Fruit fly (Drosophila melanogaster) whole organism, embryonic: ENCODE results near the gene CG13700.
A peak's percentile ranks its signal among the peaks of the same experiment; 100 is the strongest.

Experiments
- Ada2b ChIP-seq: fragments of 200-800 bp; sonication (Bioruptor generic); IDR thresholded peaks from 2 replicates; pipeline ENCODE4 v1.3.6; 2022; ENCODE audit warnings: missing biosample characterization, missing genetic modification characterization
- BtbVII ChIP-seq: fragments of 200-800 bp; sonication (Bioruptor generic); optimal IDR thresholded peaks from 3 replicates; lab custom pipeline; 2017; ENCODE audit warnings: missing biosample characterization, mild to moderate bottlenecking, missing genetic modification characterization
- C15 ChIP-seq: fragments of 200-800 bp; sonication (Bioruptor generic); IDR thresholded peaks from 3 replicates; pipeline ENCODE4 v1.3.6; 2022; ENCODE audit warnings: missing biosample characterization, missing genetic modification characterization
- CG10431 ChIP-seq: fragments of 200-800 bp; sonication (Bioruptor generic); optimal IDR thresholded peaks from 3 replicates; lab custom pipeline; 2018; ENCODE audit warnings: missing biosample characterization, mild to moderate bottlenecking, missing genetic modification characterization
- CG10959 ChIP-seq: fragments of 200-800 bp; sonication (Bioruptor generic); IDR thresholded peaks from 2 replicates; pipeline ENCODE4 v1.3.6; 2022; ENCODE audit warnings: missing biosample characterization, missing genetic modification characterization
- CG11093 ChIP-seq: fragments of 200-800 bp; sonication (Bioruptor generic); IDR thresholded peaks from 3 replicates; pipeline ENCODE4 v1.3.6; 2022; ENCODE audit warnings: missing biosample characterization, missing genetic modification characterization
- CG1233 ChIP-seq: fragments of 200-800 bp; sonication (Bioruptor generic); optimal IDR thresholded peaks from 4 replicates; lab custom pipeline; 2018; ENCODE audit warnings: missing biosample characterization, mild to moderate bottlenecking, missing genetic modification characterization
- CG2129 ChIP-seq: fragments of 200-800 bp; sonication (Bioruptor generic); IDR thresholded peaks from 2 replicates; pipeline ENCODE4 v1.3.6; 2022; ENCODE audit warnings: missing biosample characterization, missing genetic modification characterization; ENCODE audit not compliant: partially characterized antibody
- CG30020 ChIP-seq: fragments of 200-800 bp; optimal IDR thresholded peaks from 2 replicates; lab custom pipeline; 2019; ENCODE audit warnings: missing biosample characterization, mild to moderate bottlenecking, missing genetic modification characterization, moderate library complexity
- CG32532 ChIP-seq: fragments of 200-800 bp; sonication (Bioruptor generic); IDR thresholded peaks from 2 replicates; pipeline ENCODE4 v1.3.6; 2022; ENCODE audit warnings: missing biosample characterization, missing genetic modification characterization
- CG33557 ChIP-seq: fragments of 200-800 bp; sonication (Bioruptor generic); optimal IDR thresholded peaks from 2 replicates; lab custom pipeline; 2019; ENCODE audit warnings: missing biosample characterization, mild to moderate bottlenecking, missing genetic modification characterization, moderate library complexity
- CG43689 ChIP-seq: fragments of 200-800 bp; sonication (Bioruptor generic); IDR thresholded peaks from 2 replicates; pipeline ENCODE4 v1.3.6; 2022; ENCODE audit warnings: missing biosample characterization, missing genetic modification characterization
- CG4424 ChIP-seq: fragments of 200-800 bp; sonication (Bioruptor generic); optimal IDR thresholded peaks from 3 replicates; lab custom pipeline; 2016; ENCODE audit warnings: missing biosample characterization, missing genetic modification characterization
- CG6175 ChIP-seq: fragments of 200-800 bp; sonication (Bioruptor generic); IDR thresholded peaks from 3 replicates; pipeline ENCODE4 v1.3.6; 2022; ENCODE audit warnings: missing biosample characterization, missing genetic modification characterization
- CG6254 ChIP-seq: fragments of 200-800 bp; sonication (Bioruptor generic); optimal IDR thresholded peaks from 3 replicates; lab custom pipeline; 2017; ENCODE audit warnings: mild to moderate bottlenecking, missing biosample characterization, missing genetic modification reagents, missing genetic modification characterization
- CG6683 ChIP-seq: fragments of 200-800 bp; sonication (Bioruptor generic); optimal IDR thresholded peaks from 2 replicates; lab custom pipeline; 2017; ENCODE audit warnings: missing biosample characterization, mild to moderate bottlenecking, missing genetic modification characterization, missing genetic modification reagents
- CG6765 ChIP-seq: fragments of 200-800 bp; sonication (Bioruptor generic); optimal IDR thresholded peaks from 3 replicates; lab custom pipeline; 2017; ENCODE audit warnings: missing biosample characterization, mild to moderate bottlenecking, missing genetic modification characterization
- CG6791 ChIP-seq: fragments of 200-800 bp; sonication (Bioruptor generic); IDR thresholded peaks from 3 replicates; pipeline ENCODE4 v1.3.6; 2022; ENCODE audit warnings: missing biosample characterization, missing genetic modification characterization; ENCODE audit not compliant: partially characterized antibody
- CG7786 ChIP-seq: fragments of 200-800 bp; sonication (Bioruptor generic); optimal IDR thresholded peaks from 2 replicates; lab custom pipeline; 2016; ENCODE audit warnings: missing biosample characterization, missing genetic modification characterization
- CG9437 ChIP-seq: fragments of 200-800 bp; sonication (Bioruptor generic); optimal IDR thresholded peaks from 2 replicates; lab custom pipeline; 2018; ENCODE audit warnings: missing biosample characterization, mild to moderate bottlenecking, missing genetic modification characterization
- Dad ChIP-seq: fragments of 200-800 bp; sonication (Bioruptor generic); optimal IDR thresholded peaks from 3 replicates; lab custom pipeline; 2016; ENCODE audit warnings: missing biosample characterization, missing genetic modification characterization
- Dfd ChIP-seq, 2 experiments: fragments of >200 bp; optimal IDR thresholded peaks; 2 replicates each; lab custom pipeline; 2017; ENCODE audit warnings: missing biosample characterization in 2 of 2, missing genetic modification characterization in 2 of 2
- Doc2 ChIP-seq: fragments of 200-800 bp; sonication (Bioruptor generic); IDR thresholded peaks from 2 replicates; pipeline ENCODE4 v1.3.6; 2022; ENCODE audit warnings: missing biosample characterization, missing genetic modification characterization
- Dp ChIP-seq: fragments of 200-800 bp; sonication (Bioruptor generic); optimal IDR thresholded peaks from 2 replicates; lab custom pipeline; 2018; ENCODE audit warnings: missing biosample characterization, mild to moderate bottlenecking, missing genetic modification characterization, moderate library complexity
- Drgx ChIP-seq: fragments of 200-800 bp; sonication (Bioruptor generic); IDR thresholded peaks from 2 replicates; pipeline ENCODE4 v1.3.6; 2022; ENCODE audit warnings: missing biosample characterization, missing genetic modification characterization
- Gsc ChIP-seq: fragments of 200-800 bp; sonication (Bioruptor generic); IDR thresholded peaks from 2 replicates; pipeline ENCODE4 v1.3.6; 2022; ENCODE audit warnings: missing biosample characterization, missing genetic modification characterization
- HLH3B ChIP-seq: fragments of 200-800 bp; sonication (Bioruptor generic); IDR thresholded peaks from 2 replicates; pipeline ENCODE4 v1.3.6; 2022; ENCODE audit warnings: missing biosample characterization, missing genetic modification characterization
- Hmx ChIP-seq: fragments of 200-800 bp; sonication (Bioruptor generic); optimal IDR thresholded peaks from 2 replicates; lab custom pipeline; 2016; ENCODE audit warnings: missing biosample characterization, missing genetic modification characterization
- Hr78 ChIP-seq, 2 experiments: fragments of 200-800 bp in 1 of 2; fragments of >200 bp in 1 of 2; sonication (Bioruptor generic) in 1 of 2; optimal IDR thresholded peaks; 2 replicates each; lab custom pipeline; 2017 to 2019; ENCODE audit warnings: missing biosample characterization in 2 of 2, missing genetic modification characterization in 2 of 2, mild to moderate bottlenecking in 1 of 2, moderate library complexity in 1 of 2
- Kr ChIP-seq: fragments of 200-800 bp; sonication (Bioruptor generic); optimal IDR thresholded peaks from 2 replicates; lab custom pipeline; 2017; ENCODE audit warnings: missing biosample characterization, mild to moderate bottlenecking, missing genetic modification characterization
- Lim3 ChIP-seq: fragments of 200-800 bp; sonication (Bioruptor generic); IDR thresholded peaks from 2 replicates; pipeline ENCODE4 v1.3.6; 2022; ENCODE audit warnings: missing biosample characterization, missing genetic modification characterization
- NC2α ChIP-seq: fragments of 200-800 bp; sonication (Bioruptor generic); optimal IDR thresholded peaks from 2 replicates; lab custom pipeline; 2016; ENCODE audit warnings: missing biosample characterization, missing genetic modification characterization
- Pdp1 ChIP-seq, 2 experiments: fragments of 200-800 bp; sonication (Bioruptor generic); optimal IDR thresholded peaks; 3 replicates each; lab custom pipeline; 2016; ENCODE audit warnings: missing biosample characterization in 2 of 2, missing genetic modification characterization in 2 of 2, mild to moderate bottlenecking in 1 of 2, moderate library complexity in 1 of 2
- Scr ChIP-seq: fragments of 200-800 bp; sonication (Bioruptor generic); IDR thresholded peaks from 2 replicates; pipeline ENCODE4 v1.3.6; 2022; ENCODE audit warnings: missing biosample characterization, missing genetic modification characterization; ENCODE audit not compliant: partially characterized antibody
- Usf ChIP-seq: fragments of 200-800 bp; sonication (Bioruptor generic); optimal IDR thresholded peaks from 2 replicates; lab custom pipeline; 2017; ENCODE audit warnings: missing genotype, missing biosample characterization, missing genetic modification characterization
- corto ChIP-seq: fragments of 200-800 bp; sonication (Bioruptor generic); optimal IDR thresholded peaks from 2 replicates; lab custom pipeline; 2016; ENCODE audit warnings: missing biosample characterization, mild to moderate bottlenecking, missing genetic modification characterization, moderate library complexity
- crc ChIP-seq: fragments of 200-800 bp; sonication (Bioruptor generic); optimal IDR thresholded peaks from 2 replicates; lab custom pipeline; 2016; ENCODE audit warnings: missing biosample characterization, missing genetic modification characterization
- dati ChIP-seq: fragments of 200-800 bp; sonication (Bioruptor generic); IDR thresholded peaks from 2 replicates; pipeline ENCODE4 v1.3.6; 2022; ENCODE audit warnings: missing biosample characterization, missing genetic modification characterization
- dmrt99B ChIP-seq: fragments of 200-800 bp; sonication (Bioruptor generic); optimal IDR thresholded peaks from 2 replicates; lab custom pipeline; 2018; ENCODE audit warnings: missing biosample characterization, mild to moderate bottlenecking, missing genetic modification characterization, moderate library complexity
- dysf ChIP-seq: fragments of 200-800 bp; sonication (Bioruptor generic); IDR thresholded peaks from 3 replicates; pipeline ENCODE4 v1.3.6; 2022; ENCODE audit warnings: missing biosample characterization, missing genetic modification characterization
- ewg ChIP-seq: fragments of 200-800 bp; sonication (Bioruptor generic); optimal IDR thresholded peaks from 3 replicates; lab custom pipeline; 2017; ENCODE audit warnings: mild to moderate bottlenecking, missing biosample characterization, missing genetic modification reagents, missing genetic modification characterization
- eyg ChIP-seq: fragments of 200-800 bp; sonication (Bioruptor generic); optimal IDR thresholded peaks from 3 replicates; lab custom pipeline; 2016; ENCODE audit warnings: missing biosample characterization, missing genetic modification characterization
- fd102C ChIP-seq: fragments of 200-800 bp; sonication (Bioruptor generic); optimal IDR thresholded peaks from 2 replicates; lab custom pipeline; 2018; ENCODE audit warnings: missing biosample characterization, mild to moderate bottlenecking, missing genetic modification characterization, moderate library complexity
- gce ChIP-seq: fragments of 200-800 bp; sonication (Bioruptor generic); IDR thresholded peaks from 3 replicates; pipeline ENCODE4 v1.3.6; 2022; ENCODE audit warnings: missing biosample characterization, missing genetic modification characterization
- gcm2 ChIP-seq: fragments of 200-800 bp; sonication (Bioruptor generic); optimal IDR thresholded peaks from 2 replicates; lab custom pipeline; 2016; ENCODE audit warnings: missing biosample characterization, missing genetic modification characterization
- jigr1 ChIP-seq: fragments of 200-800 bp; sonication (Bioruptor generic); IDR thresholded peaks from 3 replicates; pipeline ENCODE4 v1.3.6; 2022; ENCODE audit warnings: missing biosample characterization, missing genetic modification characterization
- jumu ChIP-seq: fragments of 200-800 bp; sonication (Bioruptor generic); optimal IDR thresholded peaks from 3 replicates; lab custom pipeline; 2016; ENCODE audit warnings: missing biosample characterization, missing genetic modification characterization
- ken ChIP-seq: fragments of 200-800 bp; sonication (Bioruptor generic); IDR thresholded peaks from 3 replicates; pipeline ENCODE4 v1.3.6; 2022; ENCODE audit warnings: missing biosample characterization, missing genetic modification characterization
- luna ChIP-seq: fragments of 200-800 bp; sonication (Bioruptor generic); optimal IDR thresholded peaks from 2 replicates; lab custom pipeline; 2016; ENCODE audit warnings: missing biosample characterization, missing genetic modification characterization
- mirr ChIP-seq: fragments of 200-800 bp; sonication (Bioruptor generic); optimal IDR thresholded peaks from 3 replicates; lab custom pipeline; 2018; ENCODE audit warnings: missing biosample characterization, mild to moderate bottlenecking, missing genetic modification characterization
- p53 ChIP-seq: fragments of 200-800 bp; sonication (Bioruptor generic); optimal IDR thresholded peaks from 2 replicates; lab custom pipeline; 2016; ENCODE audit warnings: missing biosample characterization, missing genetic modification characterization
- tin ChIP-seq: fragments of 200-800 bp; sonication (Bioruptor generic); optimal IDR thresholded peaks from 3 replicates; lab custom pipeline; 2016; ENCODE audit warnings: missing biosample characterization, missing genetic modification characterization

CG13700 gene

DNA sequence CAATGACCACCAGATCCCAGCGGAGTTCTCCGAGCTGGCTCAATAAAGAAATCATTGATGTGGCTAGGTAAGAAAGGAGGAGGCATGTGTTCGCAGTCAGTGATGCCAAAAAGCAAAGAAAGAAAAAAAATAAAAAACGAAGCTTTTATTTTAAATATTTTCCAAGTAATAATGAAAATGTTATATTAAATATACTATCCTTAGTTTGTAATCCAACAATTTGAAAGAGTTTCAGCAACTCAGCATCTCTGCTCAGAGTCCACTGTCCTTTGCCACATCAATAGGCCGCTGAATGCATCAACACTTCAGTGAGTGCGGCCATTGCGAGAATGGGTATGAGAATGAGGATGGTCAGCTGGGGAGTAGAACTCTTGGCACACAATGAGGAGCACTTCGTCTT lies 26.9 kb downstream of the CG13700 start (continued):
- TF ChIP-seq CG43689 (GFP tag; lab: Robert Waterston, UW) = no peak
- TF ChIP-seq Gsc (GFP tag; lab: Robert Waterston, UW) = no peak
- TF ChIP-seq CG11093 (GFP tag; lab: Robert Waterston, UW) = no peak
- TF ChIP-seq crc (GFP tag; lab: Kevin White, UChicago) = no peak
- TF ChIP-seq CG2129 (GFP tag; lab: Robert Waterston, UW) = no peak
- no peak for TF ChIP-seq Dp (GFP tag; lab: Kevin White, UChicago)
- TF ChIP-seq fd102C = peak; percentile 51
- 0 out of 2 replicates have a peak, but pooled peaks have one; percentile 34 for TF ChIP-seq CG10959 (GFP tag; lab: Robert Waterston, UW)
- TF ChIP-seq jigr1 (GFP tag; lab: Robert Waterston, UW) = no peak
- no peak for TF ChIP-seq Kr (GFP tag; lab: Kevin White, UChicago)
- TF ChIP-seq Dfd (GFP tag; optimal IDR thresholded peaks at IDR 0.05; lab: Kevin White, UChicago) = no peak
- TF ChIP-seq CG30020 (tag; lab: Kevin White, UChicago) = no peak
- TF ChIP-seq CG9437 = no peak
- no peak for TF ChIP-seq dati (GFP tag; lab: Robert Waterston, UW)
- TF ChIP-seq tin (GFP tag; lab: Kevin White, UChicago) = no peak
- TF ChIP-seq luna (GFP tag; lab: Kevin White, UChicago) = no peak
- 0 out of 3 replicates have a peak, but pooled peaks have one; percentile 35 for TF ChIP-seq ken (GFP tag; lab: Robert Waterston, UW)
- 0 out of 2 replicates have a peak, but pooled peaks have one; percentile 17 for TF ChIP-seq CG32532
- TF ChIP-seq CG6175 (GFP tag; lab: Robert Waterston, UW) = no peak
- no peak for TF ChIP-seq CG1233 (GFP tag; lab: Kevin White, UChicago)
- TF ChIP-seq CG6791 = no peak
- no peak for TF ChIP-seq Drgx (GFP tag; lab: Robert Waterston, UW)
- TF ChIP-seq NC2α (GFP tag; lab: Kevin White, UChicago) = no peak
- no peak for TF ChIP-seq BtbVII (GFP tag; lab: Kevin White, UChicago)
- no peak for TF ChIP-seq CG6683 (GFP tag; lab: Kevin White, UChicago)
- TF ChIP-seq CG10431 = no peak
- peak; percentile 55 for TF ChIP-seq CG33557 (GFP tag; lab: Kevin White, UChicago)
- TF ChIP-seq CG6254 (GFP tag; lab: Kevin White, UChicago) = peak; percentile 46
- TF ChIP-seq ewg = no peak
- TF ChIP-seq Lim3 (GFP tag; lab: Robert Waterston, UW) = no peak
- no peak for TF ChIP-seq gce (GFP tag; lab: Robert Waterston, UW)
- TF ChIP-seq Pdp1 (GFP tag; optimal IDR thresholded peaks at IDR 0.05; lab: Kevin White, UChicago) = no peak
- TF ChIP-seq Scr (GFP tag; lab: Robert Waterston, UW) = no peak
- TF ChIP-seq Hmx (GFP tag; lab: Kevin White, UChicago) = no peak
- no peak for TF ChIP-seq Dad (GFP tag; lab: Kevin White, UChicago)
- TF ChIP-seq C15 (GFP tag; lab: Robert Waterston, UW) = no peak
- TF ChIP-seq Usf (GFP tag; lab: Kevin White, UChicago) = no peak
- TF ChIP-seq mirr = no peak
- TF ChIP-seq corto (GFP tag; lab: Kevin White, UChicago) = no peak
- TF ChIP-seq HLH3B = 0 out of 2 replicates have a peak, but pooled peaks have one; percentile 26
- TF ChIP-seq Ada2b (GFP tag; lab: Robert Waterston, UW) = no peak
- no peak for TF ChIP-seq jumu (GFP tag; lab: Kevin White, UChicago)
- TF ChIP-seq Hr78 (GFP tag; optimal IDR thresholded peaks at IDR 0.05; lab: Kevin White, UChicago) = no peak
- TF ChIP-seq p53 (GFP tag; lab: Kevin White, UChicago) = no peak
- no peak for TF ChIP-seq gcm2 (GFP tag; lab: Kevin White, UChicago)
- no peak for TF ChIP-seq CG7786 (GFP tag; lab: Kevin White, UChicago)
- TF ChIP-seq CG4424 (GFP tag; lab: Kevin White, UChicago) = no peak
- TF ChIP-seq Doc2 (GFP tag; lab: Robert Waterston, UW) = no peak
- TF ChIP-seq CG6765 = no peak
- TF ChIP-seq dysf (GFP tag; lab: Robert Waterston, UW) = no peak
- no peak for TF ChIP-seq eyg
- peak; percentile 21 for TF ChIP-seq dmrt99B (tag; lab: Kevin White, UChicago)
